Fruit fly (Drosophila melanogaster): ENCODE measurements around the gene CG33263.
A peak's percentile ranks its signal among the peaks of the same experiment; 100 is the strongest.

CG33263 gene

dm6 chr3L:13409809-13410521 is 14.0 kb downstream of the CG33263 start (continued):
- TF ChIP-seq CG1621 (tag; optimal IDR thresholded peaks at IDR 0.05), result no peak
- no peak for TF ChIP-seq Hr38 (GFP tag; optimal IDR thresholded peaks at IDR 0.05)
- no peak for TF ChIP-seq CG7368 (GFP tag; optimal IDR thresholded peaks at IDR 0.05)
- peak; percentile 22 for TF ChIP-seq fd59A (GFP tag; optimal IDR thresholded peaks at IDR 0.05)
- no peak for TF ChIP-seq Eip93F (GFP tag; optimal IDR thresholded peaks at IDR 0.05)
- peak; percentile 48 for TF ChIP-seq cyc (GFP tag; optimal IDR thresholded peaks at IDR 0.05)
- TF ChIP-seq CG10669 (GFP tag; optimal IDR thresholded peaks at IDR 0.05), result peak; percentile 25
- TF ChIP-seq CG11762 (GFP tag; optimal IDR thresholded peaks at IDR 0.05; ENCODE audit: insufficient read depth), result no peak
- peak; percentile 43 for TF ChIP-seq CG3032 (tag; optimal IDR thresholded peaks at IDR 0.05)
- peak; percentile 67 for TF ChIP-seq Smox (GFP tag; optimal IDR thresholded peaks at IDR 0.05)
- peak; percentile 47 for TF ChIP-seq Sox102F (GFP tag; optimal IDR thresholded peaks at IDR 0.05)
- no peak for TF ChIP-seq vri (GFP tag; optimal IDR thresholded peaks at IDR 0.05)
- peak; percentile 34 for TF ChIP-seq CG11902 (GFP tag; optimal IDR thresholded peaks at IDR 0.05)
- TF ChIP-seq CG6854 (GFP tag; optimal IDR thresholded peaks at IDR 0.05), result peak; percentile 8
- no peak for TF ChIP-seq Lpt (GFP tag; optimal IDR thresholded peaks at IDR 0.05)
- peak; percentile 66 for TF ChIP-seq CG31627 (GFP tag; optimal IDR thresholded peaks at IDR 0.05)
- TF ChIP-seq salr (GFP tag; optimal IDR thresholded peaks at IDR 0.05), result no peak
- TF ChIP-seq dsx (GFP tag; optimal IDR thresholded peaks at IDR 0.05; ENCODE audit: poor library complexity, severe bottlenecking), result no peak
- TF ChIP-seq fd85E (GFP tag; optimal IDR thresholded peaks at IDR 0.05), result no peak
- peak; percentile 49 for TF ChIP-seq Eip75B (GFP tag; optimal IDR thresholded peaks at IDR 0.05)
- TF ChIP-seq Hr39 (GFP tag; optimal IDR thresholded peaks at IDR 0.05), result peak; percentile 50
- TF ChIP-seq topi (GFP tag; optimal IDR thresholded peaks at IDR 0.05), result peak; percentile 67
- TF ChIP-seq CG6276 (GFP tag; optimal IDR thresholded peaks at IDR 0.05), result no peak
- peak; percentile 18 for TF ChIP-seq CG10631 (GFP tag; optimal IDR thresholded peaks at IDR 0.05)
- peak; percentile 35 for TF ChIP-seq Sox14 (GFP tag; optimal IDR thresholded peaks at IDR 0.05)
- TF ChIP-seq CG3919 (GFP tag; optimal IDR thresholded peaks at IDR 0.05), result peak; percentile 50
- peak; percentile 27 for TF ChIP-seq Ets96B (tag; optimal IDR thresholded peaks at IDR 0.05)
- TF ChIP-seq CG6163 (GFP tag; IDR thresholded peaks at IDR 0.05), result no peak
- TF ChIP-seq Ets21C (GFP tag; optimal IDR thresholded peaks at IDR 0.05), result peak; percentile 14
- TF ChIP-seq esn (GFP tag; optimal IDR thresholded peaks at IDR 0.05), result peak; percentile 82
- TF ChIP-seq ss (GFP tag; optimal IDR thresholded peaks at IDR 0.05), result peak; percentile 39 to 66

dm6 chr3L:13406873-13407272 is 17.1 kb downstream of the CG33263 start:
- TF ChIP-seq Eip75B (GFP tag; optimal IDR thresholded peaks at IDR 0.05) (peak; percentile 54), ss (GFP tag; optimal IDR thresholded peaks at IDR 0.05) (peak; percentile 34 to 42), CG6792 (GFP tag; optimal IDR thresholded peaks at IDR 0.05) (peak; percentile 52), CG32006 (GFP tag; optimal IDR thresholded peaks at IDR 0.05) (peak; percentile 49), CG3032 (tag; optimal IDR thresholded peaks at IDR 0.05) (peak; percentile 58), spab (GFP tag; optimal IDR thresholded peaks at IDR 0.05) (peak; percentile 59), svp (GFP tag) (peak; percentile 77), Lpt (GFP tag; optimal IDR thresholded peaks at IDR 0.05) (no peak), CG6276 (GFP tag; optimal IDR thresholded peaks at IDR 0.05) (no peak), OdsH (GFP tag; optimal IDR thresholded peaks at IDR 0.05) (peak; percentile 51), Sox14 (GFP tag; optimal IDR thresholded peaks at IDR 0.05) (peak; percentile 49), CG16779 (tag; optimal IDR thresholded peaks at IDR 0.05) (no peak), CG11294 (GFP tag; IDR thresholded peaks at IDR 0.05) (no peak), Sox15 (GFP tag; optimal IDR thresholded peaks at IDR 0.05) (peak; percentile 42), fd85E (GFP tag; optimal IDR thresholded peaks at IDR 0.05) (no peak), cyc (GFP tag; optimal IDR thresholded peaks at IDR 0.05) (peak; percentile 34), CG34406 (GFP tag; optimal IDR thresholded peaks at IDR 0.05) (peak; percentile 54), Eip93F (GFP tag; optimal IDR thresholded peaks at IDR 0.05) (no peak), Met (GFP tag; optimal IDR thresholded peaks at IDR 0.05) (peak; percentile 50), Eip78C (GFP tag) (peak; percentile 84), CG8632 (GFP tag; optimal IDR thresholded peaks at IDR 0.05) (peak; percentile 48), CG15336 (GFP tag; IDR thresholded peaks at IDR 0.05) (no peak), acj6 (GFP tag; optimal IDR thresholded peaks at IDR 0.05) (peak; percentile 46), Hr39 (GFP tag; optimal IDR thresholded peaks at IDR 0.05) (peak; percentile 42), CG11762 (GFP tag; optimal IDR thresholded peaks at IDR 0.05; ENCODE audit: insufficient read depth) (peak; percentile 25), net (GFP tag; optimal IDR thresholded peaks at IDR 0.05) (peak; percentile 58), CG6854 (GFP tag; optimal IDR thresholded peaks at IDR 0.05) (no peak), lz (GFP tag; optimal IDR thresholded peaks at IDR 0.05) (peak; percentile 14), esn (GFP tag; optimal IDR thresholded peaks at IDR 0.05) (peak; percentile 73), CG3919 (GFP tag; optimal IDR thresholded peaks at IDR 0.05) (peak; percentile 68), CG11902 (GFP tag; optimal IDR thresholded peaks at IDR 0.05) (peak; percentile 17), CG10669 (GFP tag; optimal IDR thresholded peaks at IDR 0.05) (peak; percentile 57), CG31627 (GFP tag; optimal IDR thresholded peaks at IDR 0.05) (peak; percentile 29)

Measured in whole organism, prepupa.